Fruit fly (Drosophila melanogaster) Kc167 (cell line): ENCODE data around the gene CG42740.

Source experiments
- Myc ChIP-seq: fragments of >200 bp; optimal IDR thresholded peaks from 2 replicates; lab custom pipeline; 2017; ENCODE audit warnings: missing external identifiers
- Sin3A ChIP-seq: fragments of >200 bp; optimal IDR thresholded peaks from 2 replicates; lab custom pipeline; 2018; ENCODE audit warnings: missing external identifiers
- h ChIP-seq: fragments of >200 bp; optimal IDR thresholded peaks from 3 replicates; lab custom pipeline; 2018; ENCODE audit warnings: missing external identifiers
- psq ChIP-seq: fragments of >200 bp; optimal IDR thresholded peaks from 2 replicates; lab custom pipeline; 2017; ENCODE audit warnings: missing external identifiers
- ttk ChIP-seq: sonication (Bioruptor generic); optimal IDR thresholded peaks from 2 replicates; lab custom pipeline; 2017; ENCODE audit warnings: missing external identifiers

dm6 chr3R:30450690-30451343, 28.0 kb upstream of the CG42740 start:
- TF ChIP-seq Sin3A (no peak), Myc (no peak), ttk (no peak), h (lab: Kevin White, UChicago) (no peak), psq (lab: Kevin White, UChicago) (no peak)
